Worm (Caenorhabditis elegans) whole organism, young adult: ENCODE measurements around the gene pqn-22.

Experiments
- B0035.1 ChIP-seq: sonication (generic microtip); optimal IDR thresholded peaks from 2 replicates; lab custom pipeline; 2016; ENCODE audit warnings: missing genetic modification characterization, mild to moderate bottlenecking, missing compliant biosample characterization, missing genotype, missing genetic modification reagents
- F10E7.11 ChIP-seq: sonication (generic microtip); optimal IDR thresholded peaks from 2 replicates; lab custom pipeline; 2017; ENCODE audit warnings: mild to moderate bottlenecking, missing genetic modification characterization, moderate library complexity, missing compliant biosample characterization
- F49E8.2 ChIP-seq: sonication (generic microtip); optimal IDR thresholded peaks from 3 replicates; lab custom pipeline; 2017; ENCODE audit warnings: missing genetic modification characterization, mild to moderate bottlenecking, missing compliant biosample characterization, antibody characterized with exemption, moderate library complexity; ENCODE audit not compliant: insufficient read depth
- K12H6.12 ChIP-seq: fragments of 200-800 bp; sonication (Bioruptor generic); optimal IDR thresholded peaks from 2 replicates; lab custom pipeline; 2018; ENCODE audit warnings: mild to moderate bottlenecking, missing genetic modification characterization, missing compliant biosample characterization
- Y53F4B.3 ChIP-seq: fragments of 200-800 bp; sonication (Bioruptor generic); IDR thresholded peaks from 2 replicates; pipeline ENCODE4 v1.3.6; 2022; ENCODE audit warnings: missing genetic modification reagents, missing genetic modification characterization, missing compliant biosample characterization
- Y56A3A.18 ChIP-seq: fragments of 200-800 bp; sonication (Bioruptor generic); IDR thresholded peaks from 2 replicates; pipeline ENCODE4 v1.3.6; 2022; ENCODE audit warnings: missing genetic modification reagents, missing genetic modification characterization, missing compliant biosample characterization
- aptf-3 ChIP-seq: fragments of 200-800 bp; sonication (Bioruptor generic); IDR thresholded peaks from 2 replicates; pipeline ENCODE4 v1.3.6; 2022; ENCODE audit warnings: missing genetic modification characterization, missing compliant biosample characterization
- athp-1 ChIP-seq: sonication (generic microtip); optimal IDR thresholded peaks from 2 replicates; lab custom pipeline; 2017; ENCODE audit warnings: mild to moderate bottlenecking, missing genetic modification characterization, missing compliant biosample characterization
- attf-5 ChIP-seq: fragments of 200-800 bp; sonication (Bioruptor generic); optimal IDR thresholded peaks from 2 replicates; lab custom pipeline; 2018; ENCODE audit warnings: mild to moderate bottlenecking, missing genetic modification characterization, missing compliant biosample characterization
- cebp-1 ChIP-seq, 2 experiments: fragments of 200-800 bp in 1 of 2; sonication (Bioruptor generic) in 1 of 2; sonication (generic microtip) in 1 of 2; IDR thresholded peaks in 1 of 2; optimal IDR thresholded peaks in 1 of 2; 2 replicates each; pipeline versions ENCODE4 v1.3.6 to Lab custom; 2017 to 2022; ENCODE audit warnings: missing compliant biosample characterization in 2 of 2, missing genetic modification characterization in 2 of 2, mild to moderate bottlenecking in 1 of 2, missing genetic modification reagents in 1 of 2, moderate library complexity in 1 of 2
- cebp-2 ChIP-seq: fragments of 200-800 bp; sonication (Bioruptor generic); IDR thresholded peaks from 2 replicates; pipeline ENCODE4 v1.3.6; 2022; ENCODE audit warnings: missing genetic modification characterization, missing compliant biosample characterization
- ceh-100 ChIP-seq: fragments of 200-800 bp; sonication (Bioruptor generic); IDR thresholded peaks from 2 replicates; pipeline ENCODE4 v1.3.6; 2022; ENCODE audit warnings: missing genetic modification reagents, missing genetic modification characterization, missing compliant biosample characterization
- ceh-27 ChIP-seq: fragments of 200-800 bp; sonication (Bioruptor generic); optimal IDR thresholded peaks from 2 replicates; lab custom pipeline; 2018; ENCODE audit warnings: mild to moderate bottlenecking, missing genetic modification characterization, moderate library complexity, missing compliant biosample characterization
- dpl-1 ChIP-seq: fragments of 150-350 bp; optimal IDR thresholded peaks from 2 replicates; lab custom pipeline; 2014; ENCODE audit warnings: missing biosample characterization, missing genetic modification reagents, missing genetic modification characterization
- ekl-4 ChIP-seq: fragments of 200-800 bp; sonication (Bioruptor generic); IDR thresholded peaks from 2 replicates; pipeline ENCODE4 v1.3.6; 2022; ENCODE audit warnings: missing genetic modification reagents, missing genetic modification characterization, missing compliant biosample characterization
- hmg-1.2 ChIP-seq: fragments of 200-800 bp; sonication (Bioruptor generic); IDR thresholded peaks from 2 replicates; pipeline ENCODE4 v1.3.6; 2022; ENCODE audit warnings: missing genetic modification reagents, missing genetic modification characterization, missing compliant biosample characterization
- let-526 ChIP-seq: fragments of 200-800 bp; sonication (Bioruptor generic); IDR thresholded peaks from 2 replicates; pipeline ENCODE4 v1.3.6; 2022; ENCODE audit warnings: missing genetic modification reagents, missing genetic modification characterization, missing compliant biosample characterization
- madf-6 ChIP-seq: fragments of 200-800 bp; sonication (Bioruptor generic); IDR thresholded peaks from 2 replicates; pipeline ENCODE4 v1.3.6; 2022; ENCODE audit warnings: missing genetic modification reagents, missing genetic modification characterization, missing compliant biosample characterization
- nhr-120 ChIP-seq: fragments of 200-800 bp; sonication (Bioruptor generic); IDR thresholded peaks from 2 replicates; pipeline ENCODE4 v1.3.6; 2022; ENCODE audit warnings: missing genetic modification characterization, missing compliant biosample characterization
- nhr-27 ChIP-seq: fragments of 200-800 bp; sonication (Bioruptor generic); optimal IDR thresholded peaks from 2 replicates; lab custom pipeline; 2018; ENCODE audit warnings: mild to moderate bottlenecking, missing genetic modification characterization, moderate library complexity, missing compliant biosample characterization
- nhr-90 ChIP-seq: sonication (generic microtip); optimal IDR thresholded peaks from 2 replicates; lab custom pipeline; 2016; ENCODE audit warnings: missing genotype, mild to moderate bottlenecking, missing genetic modification characterization, missing compliant biosample characterization
- rpc-1 ChIP-seq, 2 experiments: fragments of 150-350 bp in 1 of 2; sonication (generic microtip) in 1 of 2; optimal IDR thresholded peaks; 2 replicates each; lab custom pipeline; 2014 to 2018; ENCODE audit warnings: missing biosample characterization in 1 of 2, missing genetic modification characterization in 1 of 2, missing genetic modification reagents in 1 of 2, missing genotype in 1 of 2
- snpc-1.3 ChIP-seq: sonication (generic microtip); optimal IDR thresholded peaks from 2 replicates; lab custom pipeline; 2017; ENCODE audit warnings: missing genetic modification characterization, mild to moderate bottlenecking, missing compliant biosample characterization, antibody characterized with exemption, moderate library complexity, missing genotype, missing genetic modification reagents; ENCODE audit not compliant: insufficient read depth
- snpc-3.4 ChIP-seq: sonication (generic microtip); optimal IDR thresholded peaks from 2 replicates; lab custom pipeline; 2017; ENCODE audit warnings: missing genetic modification characterization, mild to moderate bottlenecking, missing compliant biosample characterization, antibody characterized with exemption, moderate library complexity, missing genotype, missing genetic modification reagents
- unc-62 ChIP-seq: fragments of 150-350 bp; optimal IDR thresholded peaks from 2 replicates; lab custom pipeline; 2014; ENCODE audit warnings: missing biosample characterization, missing genetic modification reagents, missing genetic modification characterization
- xnd-1 ChIP-seq: sonication (generic microtip); optimal IDR thresholded peaks from 2 replicates; lab custom pipeline; 2016; ENCODE audit warnings: missing genotype, missing genetic modification reagents, missing genetic modification characterization, missing compliant biosample characterization
- zfh-2 ChIP-seq: fragments of 200-800 bp; sonication (Bioruptor generic); conservative IDR thresholded peaks from 2 replicates; pipeline ENCODE4 v1.3.6; 2022; ENCODE audit warnings: missing genetic modification reagents, missing genetic modification characterization, missing compliant biosample characterization

Gene pqn-22

DNA sequence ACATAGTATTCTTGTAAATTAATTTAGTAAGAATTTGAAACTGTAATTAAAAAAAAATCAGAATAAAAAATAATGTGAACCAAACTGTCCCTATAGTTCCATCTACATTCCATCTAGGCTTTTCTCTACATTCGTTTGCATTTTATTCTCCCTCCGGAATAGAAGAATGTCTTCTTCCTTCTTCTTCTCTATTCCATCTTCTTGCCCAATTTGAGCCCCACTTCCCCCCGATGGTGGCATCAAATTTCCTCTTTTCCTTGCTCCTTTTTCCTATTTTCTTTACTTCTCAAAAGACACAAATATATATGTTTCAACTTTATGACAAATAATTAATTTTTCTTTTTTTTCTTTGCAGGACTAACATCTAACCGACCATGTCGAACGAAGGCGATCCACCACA is 58.2 kb downstream of the pqn-22 start, which contains the start of gene unc-44 (continued):
- TF ChIP-seq dpl-1 (no peak), nhr-27 (tag; lab: Kevin White, UChicago) (no peak), nhr-120 (no peak)
- TF ChIP-seq, all 124 proteins: peak for 0

DNA sequence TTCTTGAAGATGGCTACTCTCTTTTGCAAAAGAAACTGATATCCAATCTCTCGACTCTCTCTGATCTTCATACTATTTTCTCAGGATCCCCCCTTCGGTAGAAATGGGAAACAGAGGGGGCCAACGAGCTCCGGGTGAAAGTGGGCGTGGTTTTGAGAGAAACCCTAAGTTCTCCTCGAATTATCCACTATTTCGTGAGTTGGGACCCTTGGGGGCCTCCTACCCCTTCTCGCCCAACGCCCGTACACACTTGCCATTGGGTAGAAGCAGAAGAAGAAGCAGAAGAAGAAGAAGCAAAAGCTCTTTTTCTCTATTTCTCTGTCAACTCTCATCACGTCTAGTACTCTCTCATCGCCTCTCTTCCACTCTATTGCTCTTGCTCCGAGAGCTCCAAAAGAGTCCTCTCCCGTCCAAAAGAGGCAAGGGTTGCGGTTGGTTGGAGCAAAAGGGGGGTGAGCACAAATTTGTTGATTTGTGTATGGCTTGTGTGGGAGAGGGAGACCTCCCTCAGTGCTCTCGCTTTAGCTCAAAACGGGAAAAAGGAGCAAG is 59.4 kb downstream of the pqn-22 start:
- no peak for TF ChIP-seq F10E7.11 (tag; lab: Kevin White, UChicago)
- no peak for TF ChIP-seq ceh-100
- TF ChIP-seq F49E8.2 (tag; lab: Kevin White, UChicago) = no peak
- no peak for TF ChIP-seq B0035.1
- no peak for TF ChIP-seq attf-5
- TF ChIP-seq snpc-1.3 (tag; lab: Kevin White, UChicago) = no peak
- no peak for TF ChIP-seq xnd-1 (tag; lab: Kevin White, UChicago)
- TF ChIP-seq aptf-3 (GFP tag; lab: Robert Waterston, UW) = no peak
- TF ChIP-seq nhr-90 (tag; lab: Kevin White, UChicago) = no peak
- no peak for TF ChIP-seq snpc-3.4 (tag; lab: Kevin White, UChicago)
- no peak for TF ChIP-seq unc-62 (GFP tag; lab: Kevin White, UChicago)
- no peak for TF ChIP-seq nhr-27 (tag; lab: Kevin White, UChicago)
- TF ChIP-seq athp-1 (tag; lab: Kevin White, UChicago) = no peak
- TF ChIP-seq ekl-4 (GFP tag; lab: Robert Waterston, UW) = 0 out of 2 replicates have a peak, but pooled peaks have one; percentile 42
- TF ChIP-seq zfh-2 = peak; percentile 80
- peak; percentile 62 for TF ChIP-seq hmg-1.2 (GFP tag; lab: Robert Waterston, UW)
- no peak for TF ChIP-seq let-526 (GFP tag; lab: Robert Waterston, UW)
- TF ChIP-seq madf-6 (GFP tag; lab: Robert Waterston, UW) = no peak
- no peak for TF ChIP-seq cebp-1 (GFP tag; IDR thresholded peaks at IDR 0.05; lab: Robert Waterston, UW)
- peak; percentile 42 for TF ChIP-seq cebp-1 (tag; optimal IDR thresholded peaks at IDR 0.05; lab: Kevin White, UChicago)
- peak; percentile 5 for TF ChIP-seq K12H6.12
- TF ChIP-seq cebp-2 (GFP tag; lab: Robert Waterston, UW) = no peak
- TF ChIP-seq ceh-27 (GFP tag; lab: Kevin White, UChicago) = peak; percentile 57
- no peak for TF ChIP-seq Y56A3A.18
- TF ChIP-seq rpc-1 (optimal IDR thresholded peaks at IDR 0.05; lab: Kevin White, UChicago) = no peak
- TF ChIP-seq rpc-1 (tag; optimal IDR thresholded peaks at IDR 0.05; lab: Kevin White, UChicago) = no peak

DNA sequence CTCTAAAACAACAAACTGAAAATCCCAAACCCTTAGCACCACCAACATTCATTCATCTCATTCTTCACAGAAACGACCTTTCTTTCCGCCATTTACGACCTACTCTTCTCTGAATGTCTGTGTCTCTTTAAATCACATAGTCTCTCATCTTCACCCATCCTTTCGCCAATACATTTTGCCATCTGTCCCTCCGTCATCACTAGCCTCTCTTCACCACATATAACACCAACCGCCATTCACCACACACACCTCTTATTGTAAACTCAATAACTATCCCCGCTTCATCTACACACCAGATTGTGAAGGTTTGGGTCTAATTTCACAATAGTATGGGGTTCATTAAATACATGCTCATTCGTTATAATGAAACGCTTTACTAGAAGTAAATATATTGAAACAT is 62.9 kb downstream of the pqn-22 start:
- TF ChIP-seq Y53F4B.3 (GFP tag; lab: Robert Waterston, UW) (no peak), nhr-120 (no peak), hmg-1.2 (GFP tag; lab: Robert Waterston, UW) (0 out of 2 replicates have a peak, but pooled peaks have one; percentile 6)
